Fruit fly (Drosophila melanogaster) whole organism, adult: ENCODE measurements around the gene CG10508.

Source experiments
- CG11617 ChIP-seq: fragments of 200-800 bp; sonication (Bioruptor generic); optimal IDR thresholded peaks from 2 replicates; lab custom pipeline; 2017; ENCODE audit warnings: mild to moderate bottlenecking, missing biosample characterization, missing genetic modification reagents, missing genetic modification characterization
- CG12768 ChIP-seq: fragments of 200-800 bp; sonication (Bioruptor generic); optimal IDR thresholded peaks from 2 replicates; lab custom pipeline; 2017; ENCODE audit warnings: missing biosample characterization, missing genetic modification characterization, mild to moderate bottlenecking, moderate library complexity, missing genetic modification reagents
- CG14711 ChIP-seq: fragments of 200-800 bp; sonication (Bioruptor generic); optimal IDR thresholded peaks from 2 replicates; lab custom pipeline; 2018; ENCODE audit warnings: missing biosample characterization, mild to moderate bottlenecking, missing genetic modification characterization, moderate library complexity
- CG1620 ChIP-seq: fragments of 200-800 bp; sonication (Bioruptor generic); optimal IDR thresholded peaks from 2 replicates; lab custom pipeline; 2016; ENCODE audit warnings: missing biosample characterization, missing genetic modification characterization
- CG33017 ChIP-seq: fragments of 200-800 bp; sonication (Bioruptor generic); optimal IDR thresholded peaks from 2 replicates; lab custom pipeline; 2018; ENCODE audit warnings: missing biosample characterization, mild to moderate bottlenecking, missing genetic modification characterization, moderate library complexity
- CG5204 ChIP-seq: fragments of 200-800 bp; sonication (Bioruptor generic); optimal IDR thresholded peaks from 2 replicates; lab custom pipeline; 2016; ENCODE audit warnings: missing biosample characterization, missing genetic modification characterization
- CG7045 ChIP-seq: fragments of 200-800 bp; sonication (Bioruptor generic); optimal IDR thresholded peaks from 2 replicates; lab custom pipeline; 2017; ENCODE audit warnings: missing biosample characterization, mild to moderate bottlenecking, missing genetic modification characterization
- CG7101 ChIP-seq: fragments of 200-800 bp; sonication (Bioruptor generic); optimal IDR thresholded peaks from 2 replicates; lab custom pipeline; 2018; ENCODE audit warnings: missing biosample characterization, mild to moderate bottlenecking, missing genetic modification characterization, moderate library complexity
- Clk ChIP-seq: fragments of 200-800 bp; sonication (Bioruptor generic); optimal IDR thresholded peaks from 2 replicates; lab custom pipeline; 2017; ENCODE audit warnings: missing biosample characterization, missing genetic modification characterization
- Crg-1 ChIP-seq: fragments of 200-800 bp; sonication (Bioruptor generic); optimal IDR thresholded peaks from 2 replicates; lab custom pipeline; 2016; ENCODE audit warnings: missing biosample characterization, missing genetic modification characterization
- Hr96 ChIP-seq: fragments of 200-800 bp; sonication (Bioruptor generic); optimal IDR thresholded peaks from 2 replicates; lab custom pipeline; 2016; ENCODE audit warnings: missing biosample characterization, missing genetic modification characterization
- Mnt ChIP-seq: fragments of 200-800 bp; sonication (Bioruptor generic); optimal IDR thresholded peaks from 2 replicates; lab custom pipeline; 2016; ENCODE audit warnings: missing biosample characterization, mild to moderate bottlenecking, missing genetic modification characterization
- bab1 ChIP-seq: fragments of 200-800 bp; sonication (Bioruptor generic); optimal IDR thresholded peaks from 3 replicates; lab custom pipeline; 2019; ENCODE audit warnings: missing biosample characterization, mild to moderate bottlenecking, missing genetic modification characterization, moderate library complexity
- cic ChIP-seq: fragments of 200-800 bp; sonication (Bioruptor generic); optimal IDR thresholded peaks from 2 replicates; lab custom pipeline; 2017; ENCODE audit warnings: missing biosample characterization, mild to moderate bottlenecking, missing genetic modification characterization, moderate library complexity
- cnc ChIP-seq, 2 experiments: fragments of >200 bp; optimal IDR thresholded peaks; 2 replicates each; lab custom pipeline; 2017
- kay ChIP-seq: fragments of 200-800 bp; sonication (Bioruptor generic); peaks from one replicate; lab custom pipeline; 2016; ENCODE audit warnings: missing biosample characterization, missing genetic modification characterization, borderline replicate concordance
- ovo ChIP-seq: fragments of 200-800 bp; sonication (Bioruptor generic); optimal IDR thresholded peaks from 2 replicates; lab custom pipeline; 2016; ENCODE audit warnings: missing biosample characterization, missing genetic modification characterization
- pad ChIP-seq: fragments of 200-800 bp; sonication (Bioruptor generic); optimal IDR thresholded peaks from 3 replicates; lab custom pipeline; 2017; ENCODE audit warnings: missing biosample characterization, missing genetic modification characterization, mild to moderate bottlenecking, moderate library complexity, missing genetic modification reagents
- tj ChIP-seq: fragments of 200-800 bp; sonication (Bioruptor generic); optimal IDR thresholded peaks from 3 replicates; lab custom pipeline; 2017; ENCODE audit warnings: missing biosample characterization, mild to moderate bottlenecking, missing genetic modification characterization, moderate library complexity
- toe ChIP-seq: fragments of 200-800 bp; sonication (Bioruptor generic); optimal IDR thresholded peaks from 2 replicates; lab custom pipeline; 2016; ENCODE audit warnings: missing biosample characterization, missing genetic modification characterization

The CG10508 gene

DNA sequence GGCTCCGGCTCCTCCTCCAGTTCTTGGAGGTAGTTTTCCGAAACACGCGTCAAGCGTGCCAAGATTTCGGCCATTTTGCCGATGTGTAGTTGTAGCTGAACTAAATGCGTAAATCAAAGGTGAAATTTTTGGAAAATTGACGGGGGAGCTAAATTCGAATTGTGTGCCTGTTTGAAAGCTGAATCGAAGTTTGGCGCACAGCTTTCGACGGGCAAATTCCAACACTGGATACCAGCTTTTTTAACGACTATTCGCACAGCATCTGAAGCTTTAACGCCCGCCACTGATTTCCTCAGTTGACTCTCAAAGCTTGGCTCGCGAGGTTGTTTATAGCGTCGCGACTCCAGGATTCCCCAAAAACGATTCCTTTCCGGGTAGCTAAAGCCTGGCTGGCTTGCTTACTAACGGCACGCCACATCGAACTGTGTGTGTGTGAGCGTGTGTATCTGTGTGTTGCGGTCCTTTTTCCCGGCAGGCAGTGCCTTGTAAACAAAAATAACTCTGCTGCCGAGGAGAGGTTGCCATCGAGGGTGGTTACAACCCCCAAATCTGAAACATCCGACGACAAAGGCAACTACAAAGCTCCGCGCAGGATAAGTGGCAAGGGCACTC is at the start of gene CG10508, which contains the start of gene CG10510:
CG10508 (plus strand) TSS at position 295 of the 612 bp plus-strand sequence.
CG10510 (minus strand) TSS at position 164 of the 612 bp plus-strand sequence.
- TF ChIP-seq cnc (optimal IDR thresholded peaks at IDR 0.05; lab: Kevin White, UChicago): no peak
- no peak for TF ChIP-seq CG7045 (GFP tag; lab: Kevin White, UChicago)
- no peak for TF ChIP-seq kay (GFP tag; lab: Kevin White, UChicago)
- TF ChIP-seq Hr96 (GFP tag; lab: Kevin White, UChicago): no peak
- no peak for TF ChIP-seq cic (GFP tag; lab: Kevin White, UChicago)
- TF ChIP-seq bab1 (GFP tag; lab: Kevin White, UChicago): no peak
- TF ChIP-seq ovo: no peak

DNA sequence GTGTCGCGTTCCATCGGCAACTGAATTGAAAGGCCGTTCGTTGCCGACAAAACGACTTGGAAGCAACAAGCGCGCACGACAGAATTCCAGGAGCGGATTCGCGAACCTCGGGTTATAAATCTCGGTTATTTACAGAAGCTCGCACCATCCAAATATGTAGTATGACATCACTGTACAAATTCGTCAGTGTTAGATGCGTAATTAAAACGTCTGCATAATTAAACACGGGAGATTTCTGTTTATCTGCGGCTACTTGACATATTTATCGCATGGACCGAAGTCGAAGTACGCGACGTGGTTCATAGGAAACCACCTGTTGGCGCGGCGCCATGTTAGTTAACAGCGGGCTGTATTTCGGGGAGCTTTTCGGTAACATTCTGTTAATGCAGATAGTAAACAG is 38.1 kb upstream of the CG10508 start, which contains the start of gene Ac78C:
Ac78C (minus strand) TSS at position 26 of the 400 bp plus-strand sequence.
- peak; percentile 75 for TF ChIP-seq bab1 (GFP tag; lab: Kevin White, UChicago)
- peak; percentile 70 for TF ChIP-seq Crg-1 (GFP tag; lab: Kevin White, UChicago)
- peak; percentile 95 for TF ChIP-seq CG12768 (GFP tag; lab: Kevin White, UChicago)
- TF ChIP-seq Mnt (GFP tag; lab: Kevin White, UChicago): peak; percentile 81
- peak; percentile 58 for TF ChIP-seq pad (GFP tag; lab: Kevin White, UChicago)
- TF ChIP-seq ovo: peak; percentile 67
- TF ChIP-seq cnc (optimal IDR thresholded peaks at IDR 0.05; lab: Kevin White, UChicago): no peak
- peak; percentile 75 for TF ChIP-seq CG1620 (GFP tag; lab: Kevin White, UChicago)
- peak; percentile 39 for TF ChIP-seq tj (GFP tag; lab: Kevin White, UChicago)
- TF ChIP-seq CG33017 (tag; lab: Kevin White, UChicago): peak; percentile 86
- TF ChIP-seq toe (GFP tag; lab: Kevin White, UChicago): peak; percentile 88
- peak; percentile 89 for TF ChIP-seq Hr96 (GFP tag; lab: Kevin White, UChicago)
- TF ChIP-seq CG14711: peak; percentile 74
- peak; percentile 69 for TF ChIP-seq Clk (GFP tag; lab: Kevin White, UChicago)
- peak; percentile 83 for TF ChIP-seq CG7101
- peak; percentile 88 for TF ChIP-seq CG7045 (GFP tag; lab: Kevin White, UChicago)
- peak; percentile 53 for TF ChIP-seq CG11617 (GFP tag; lab: Kevin White, UChicago)
- TF ChIP-seq cic (GFP tag; lab: Kevin White, UChicago): peak; percentile 77
- no peak for TF ChIP-seq kay (GFP tag; lab: Kevin White, UChicago)
- peak; percentile 89 for TF ChIP-seq CG5204 (GFP tag; lab: Kevin White, UChicago)

DNA sequence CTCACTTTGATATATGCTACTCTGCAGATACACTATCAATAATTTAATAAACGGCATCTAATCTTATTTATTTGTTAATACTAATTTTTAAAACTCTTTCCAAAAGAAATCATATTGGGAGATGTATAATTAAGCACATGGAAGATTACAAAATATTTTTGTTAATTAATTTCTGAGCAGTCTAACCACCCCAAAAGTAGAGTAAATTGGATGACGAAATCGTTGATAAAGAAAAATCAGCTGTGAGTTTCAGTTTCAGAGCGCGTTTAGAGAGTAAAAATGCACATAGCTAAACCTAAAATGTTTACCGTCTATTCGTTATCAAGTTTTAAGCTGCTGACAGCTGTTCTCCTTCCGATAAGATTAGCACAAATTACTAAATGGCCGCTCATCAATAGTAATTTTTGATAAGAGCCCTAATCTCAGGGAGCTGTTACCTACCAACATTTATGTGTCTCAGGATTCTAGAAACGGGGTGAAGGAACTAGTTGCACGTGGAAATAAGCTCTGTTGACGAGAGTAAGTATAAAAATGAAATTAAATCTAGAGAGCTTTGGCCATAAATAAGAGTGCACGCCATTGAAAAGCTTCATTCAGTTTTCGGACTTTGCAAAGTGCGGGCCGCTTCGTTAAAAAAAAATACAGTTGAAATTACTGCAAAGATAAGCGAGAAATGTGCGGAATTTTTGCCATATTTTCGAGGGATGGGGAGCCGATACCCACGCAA is 37.3 kb upstream of the CG10508 start, which contains the start of the genes chb and AsnS:
chb (plus strand) TSS at position 327 of the 727 bp plus-strand sequence.
AsnS (plus strand) TSS at position 592 of the 727 bp plus-strand sequence.
- peak; percentile 90 for TF ChIP-seq CG14711
- TF ChIP-seq CG7101: peak; percentile 89
- TF ChIP-seq ovo: peak; percentile 69
- TF ChIP-seq cic (GFP tag; lab: Kevin White, UChicago): peak; percentile 94
- TF ChIP-seq kay (GFP tag; lab: Kevin White, UChicago): peak; percentile 91
- TF ChIP-seq CG33017 (tag; lab: Kevin White, UChicago): peak; percentile 91
- peak; percentile 93 for TF ChIP-seq bab1 (GFP tag; lab: Kevin White, UChicago)
- TF ChIP-seq Crg-1 (GFP tag; lab: Kevin White, UChicago): no peak
- TF ChIP-seq Mnt (GFP tag; lab: Kevin White, UChicago): peak; percentile 92
- no peak for TF ChIP-seq pad (GFP tag; lab: Kevin White, UChicago)
- peak; percentile 86 for TF ChIP-seq tj (GFP tag; lab: Kevin White, UChicago)
- TF ChIP-seq CG7045 (GFP tag; lab: Kevin White, UChicago): peak; percentile 43
- peak; percentile 42 for TF ChIP-seq CG11617 (GFP tag; lab: Kevin White, UChicago)
- peak; percentile 28 for TF ChIP-seq CG12768 (GFP tag; lab: Kevin White, UChicago)
- TF ChIP-seq Clk (GFP tag; lab: Kevin White, UChicago): no peak

DNA sequence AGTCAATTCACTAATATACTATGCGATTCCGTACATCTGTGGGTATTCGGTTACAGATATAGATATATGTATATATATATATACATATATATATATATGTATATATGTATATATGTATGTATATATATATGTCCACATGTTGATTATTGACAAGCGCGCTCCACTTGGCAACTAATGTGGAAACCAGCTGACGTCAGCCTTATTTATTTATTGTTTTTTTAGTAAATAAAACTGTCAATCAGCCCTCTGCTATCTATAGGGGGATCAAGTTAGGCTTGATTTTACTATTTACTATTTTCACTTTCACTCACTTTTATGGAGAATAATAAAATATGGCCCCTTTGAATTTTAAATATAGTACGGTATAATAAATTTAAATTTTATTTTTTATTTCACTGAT is 35.1 kb upstream of the CG10508 start:
- TF ChIP-seq ovo (no peak), cic (GFP tag; lab: Kevin White, UChicago) (peak; percentile 54), tj (GFP tag; lab: Kevin White, UChicago) (peak; percentile 83)

DNA sequence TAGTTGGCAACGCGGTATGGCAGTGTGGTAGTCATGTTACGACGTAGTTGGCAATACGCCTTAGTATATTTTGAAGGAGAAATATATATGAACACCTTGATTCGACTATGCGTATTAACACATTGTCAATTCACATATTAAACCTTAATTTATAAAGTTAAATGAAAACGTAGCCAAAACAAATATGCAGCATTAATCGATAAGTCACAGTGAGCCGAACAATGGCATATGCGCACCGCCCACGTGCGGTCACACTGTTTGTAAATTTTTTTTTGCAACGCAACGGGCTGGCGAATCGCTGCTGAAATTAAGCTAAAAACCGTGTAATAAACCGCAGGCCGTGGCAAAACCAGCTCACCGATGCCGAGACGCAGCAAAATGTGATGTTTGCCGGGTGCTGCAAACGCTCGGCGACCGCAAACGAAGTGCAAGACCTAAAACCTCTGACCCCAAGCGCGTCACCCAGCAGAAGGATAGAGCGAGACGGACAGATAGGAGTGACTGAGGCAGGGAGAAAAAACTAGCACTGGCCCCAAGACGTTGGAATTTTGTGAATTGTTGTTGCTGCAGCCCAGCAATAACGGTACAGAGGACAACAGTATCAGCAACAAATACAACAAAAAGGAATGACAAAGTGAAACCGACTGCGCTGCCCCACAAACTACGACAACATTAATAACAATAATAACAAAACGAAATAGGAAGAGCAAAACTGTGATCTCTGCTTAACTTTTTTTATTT is 34.3 kb upstream of the CG10508 start:
- TF ChIP-seq Mnt (GFP tag; lab: Kevin White, UChicago) (peak; percentile 37), Hr96 (GFP tag; lab: Kevin White, UChicago) (no peak), bab1 (GFP tag; lab: Kevin White, UChicago) (peak; percentile 18), ovo (peak; percentile 79), CG11617 (GFP tag; lab: Kevin White, UChicago) (no peak), CG12768 (GFP tag; lab: Kevin White, UChicago) (no peak), CG1620 (GFP tag; lab: Kevin White, UChicago) (no peak), CG7101 (no peak), tj (GFP tag; lab: Kevin White, UChicago) (peak; percentile 36)
